Fruit fly (Drosophila melanogaster) S2 (cell line): ENCODE measurements around the gene capu.

ENCODE experiments used
- CG8478 ChIP-seq: fragments of >200 bp; optimal IDR thresholded peaks from 2 replicates; lab custom pipeline; 2018
- CTCF ChIP-seq, 2 experiments: fragments of >200 bp; optimal IDR thresholded peaks; 2 replicates each; lab custom pipeline; 2018

dm6 chr2L:3853507-3854030, 49.1 kb downstream of the capu start:
- TF ChIP-seq CG8478 (no peak), CTCF (optimal IDR thresholded peaks at IDR 0.05; lab: Kevin White, UChicago) (no peak)
